Worm (Caenorhabditis elegans) whole organism, L4/young adult: ENCODE measurements around the gene Y108G3AL.2.

Experiments used
- W03F9.2 ChIP-seq: fragments of 150-350 bp; optimal IDR thresholded peaks from 2 replicates; lab custom pipeline; 2014; ENCODE audit warnings: missing biosample characterization, missing genetic modification characterization
- dao-5 ChIP-seq: sonication (generic microtip); optimal IDR thresholded peaks from 2 replicates; lab custom pipeline; 2016; ENCODE audit warnings: missing genotype, missing genetic modification characterization, moderate library complexity, missing compliant biosample characterization
- him-1 ChIP-seq: sonication (generic microtip); optimal IDR thresholded peaks from 2 replicates; lab custom pipeline; 2016; ENCODE audit warnings: missing genotype, missing genetic modification reagents, missing genetic modification characterization, missing compliant biosample characterization

- TF ChIP-seq dao-5 (tag; lab: Kevin White, UChicago) (no peak), W03F9.2 (tag; lab: Kevin White, UChicago) (peak; percentile 8), him-1 (no peak)
These were observed 10.2 kb downstream of the Y108G3AL.2 start, which contains the start of gene cul-3 for ce11 chrV:176870-177467.
